Fruit fly (Drosophila melanogaster): ENCODE measurements around the gene CG7557.

The CG7557 gene

DNA sequence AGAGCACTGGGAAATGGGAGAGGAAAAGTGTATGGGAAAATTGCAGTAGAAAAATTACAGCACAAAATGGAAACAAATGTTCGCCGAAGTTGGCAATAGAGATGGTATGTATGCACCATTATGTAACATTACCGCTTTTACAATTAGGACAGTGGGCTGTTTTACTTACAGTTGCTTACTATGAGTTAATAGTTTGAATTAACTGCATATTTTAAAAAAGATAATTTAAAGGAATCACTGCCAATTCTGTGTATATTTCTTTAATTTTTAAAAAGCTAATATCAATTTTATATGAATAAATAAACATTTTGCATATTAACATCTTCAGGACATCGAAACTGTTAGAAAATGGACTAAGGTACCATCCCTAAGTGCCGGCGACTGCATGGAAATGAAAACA is 31.3 kb upstream of the CG7557 start:
- TF ChIP-seq svp (GFP tag), result peak; percentile 40
- no peak for TF ChIP-seq CG9139 (GFP tag; optimal IDR thresholded peaks at IDR 0.05)
- no peak for TF ChIP-seq Ets96B (tag; optimal IDR thresholded peaks at IDR 0.05)

DNA sequence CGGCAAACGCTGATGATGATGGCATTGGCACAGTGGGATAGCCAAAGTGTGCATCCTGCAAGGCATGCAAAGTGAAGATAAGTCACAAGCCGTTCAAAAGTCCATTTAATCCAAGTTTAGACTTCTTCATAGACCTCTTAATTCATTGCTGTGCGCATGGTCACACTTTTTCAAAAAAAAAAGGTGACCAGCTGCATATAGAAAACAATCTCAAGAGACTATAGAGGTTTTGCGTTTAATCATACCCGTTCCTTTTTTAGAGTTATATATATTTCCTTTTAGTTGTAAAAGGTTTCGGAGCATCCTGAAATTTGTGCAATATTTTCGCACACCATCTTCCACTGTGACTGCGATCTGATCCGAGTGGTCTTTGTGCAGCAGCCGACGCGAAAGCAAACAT is 30.5 kb upstream of the CG7557 start:
- TF ChIP-seq Eip93F (GFP tag; optimal IDR thresholded peaks at IDR 0.05), result no peak
- peak; percentile 64 for TF ChIP-seq lz (GFP tag; optimal IDR thresholded peaks at IDR 0.05)
- peak; percentile 40; the same call in 1 of the 2 replicates for TF ChIP-seq CG15336 (GFP tag; IDR thresholded peaks at IDR 0.05)
- TF ChIP-seq Sox14 (GFP tag; optimal IDR thresholded peaks at IDR 0.05), result peak; percentile 63
- peak; percentile 32 for TF ChIP-seq Sox102F (GFP tag; optimal IDR thresholded peaks at IDR 0.05)
- peak; percentile 26 for TF ChIP-seq net (GFP tag; optimal IDR thresholded peaks at IDR 0.05)
- TF ChIP-seq CG31627 (GFP tag; optimal IDR thresholded peaks at IDR 0.05), result peak; percentile 55
- TF ChIP-seq CG11294 (GFP tag; IDR thresholded peaks at IDR 0.05), result no peak; the same call in 1 of the 2 replicates
- TF ChIP-seq CG7368 (GFP tag; optimal IDR thresholded peaks at IDR 0.05), result no peak
- TF ChIP-seq Smox (GFP tag; optimal IDR thresholded peaks at IDR 0.05), result peak; percentile 44
- TF ChIP-seq Ets21C (GFP tag; optimal IDR thresholded peaks at IDR 0.05), result peak; percentile 34
- peak; percentile 29 for TF ChIP-seq CG34406 (GFP tag; optimal IDR thresholded peaks at IDR 0.05)
- TF ChIP-seq OdsH (GFP tag; optimal IDR thresholded peaks at IDR 0.05), result peak; percentile 46
- no peak for TF ChIP-seq CG6854 (GFP tag; optimal IDR thresholded peaks at IDR 0.05)
- TF ChIP-seq fkh (GFP tag; optimal IDR thresholded peaks at IDR 0.05), result no peak
- TF ChIP-seq CG16779 (tag; optimal IDR thresholded peaks at IDR 0.05), result no peak
- no peak for TF ChIP-seq Hr38 (GFP tag; optimal IDR thresholded peaks at IDR 0.05)
- TF ChIP-seq achi (GFP tag; optimal IDR thresholded peaks at IDR 0.05), result peak; percentile 51
- TF ChIP-seq CG3032 (tag; optimal IDR thresholded peaks at IDR 0.05), result no peak
- peak; percentile 46 for TF ChIP-seq cyc (GFP tag; optimal IDR thresholded peaks at IDR 0.05)
- peak; percentile 36 for TF ChIP-seq CG11762 (GFP tag; optimal IDR thresholded peaks at IDR 0.05; ENCODE audit: insufficient read depth)
- peak; percentile 73 for TF ChIP-seq svp (GFP tag)
- TF ChIP-seq CG10631 (GFP tag; optimal IDR thresholded peaks at IDR 0.05), result peak; percentile 67
- TF ChIP-seq Hr4 (GFP tag; optimal IDR thresholded peaks at IDR 0.05), result peak; percentile 77
- TF ChIP-seq CG6163 (GFP tag; IDR thresholded peaks at IDR 0.05), result no peak
- peak; percentile 52 for TF ChIP-seq Hr39 (GFP tag; optimal IDR thresholded peaks at IDR 0.05)
- no peak for TF ChIP-seq ss (GFP tag; optimal IDR thresholded peaks at IDR 0.05)
- no peak for TF ChIP-seq Lpt (GFP tag; optimal IDR thresholded peaks at IDR 0.05)
- peak; percentile 33 for TF ChIP-seq topi (GFP tag; optimal IDR thresholded peaks at IDR 0.05)
- TF ChIP-seq Ets96B (tag; optimal IDR thresholded peaks at IDR 0.05), result peak; percentile 53
- TF ChIP-seq CG1621 (tag; optimal IDR thresholded peaks at IDR 0.05), result no peak
- TF ChIP-seq CG4318 (GFP tag; optimal IDR thresholded peaks at IDR 0.05), result peak; percentile 43
- TF ChIP-seq CG11902 (GFP tag; optimal IDR thresholded peaks at IDR 0.05), result no peak
- peak; percentile 39 for TF ChIP-seq acj6 (GFP tag; optimal IDR thresholded peaks at IDR 0.05)
- TF ChIP-seq pdm3 (GFP tag; optimal IDR thresholded peaks at IDR 0.05), result peak; percentile 58
- peak; percentile 27 for TF ChIP-seq CG6276 (GFP tag; optimal IDR thresholded peaks at IDR 0.05)
- TF ChIP-seq vri (GFP tag; optimal IDR thresholded peaks at IDR 0.05), result peak; percentile 12
- TF ChIP-seq Gug (GFP tag; IDR thresholded peaks at IDR 0.05), result no peak
- peak; percentile 27 for TF ChIP-seq CG6792 (GFP tag; optimal IDR thresholded peaks at IDR 0.05)
- TF ChIP-seq CG32006 (GFP tag; optimal IDR thresholded peaks at IDR 0.05), result peak; percentile 74
- TF ChIP-seq CG9139 (GFP tag; optimal IDR thresholded peaks at IDR 0.05), result no peak
- TF ChIP-seq CG10669 (GFP tag; optimal IDR thresholded peaks at IDR 0.05), result no peak
- no peak for TF ChIP-seq CG8319 (GFP tag; optimal IDR thresholded peaks at IDR 0.05)
- TF ChIP-seq spab (GFP tag; optimal IDR thresholded peaks at IDR 0.05), result peak; percentile 2
- peak; percentile 64 for TF ChIP-seq CG8119 (GFP tag; IDR thresholded peaks at IDR 0.05)
- TF ChIP-seq Eip75B (GFP tag; optimal IDR thresholded peaks at IDR 0.05), result peak; percentile 43
- peak; percentile 23 for TF ChIP-seq CG3919 (GFP tag; optimal IDR thresholded peaks at IDR 0.05)
- peak in 1 of 2 experiments; percentile 61 for TF ChIP-seq salr (GFP tag; optimal IDR thresholded peaks at IDR 0.05)
- peak; percentile 1 for TF ChIP-seq CG6808 (GFP tag; optimal IDR thresholded peaks at IDR 0.05)
- TF ChIP-seq Met (GFP tag; optimal IDR thresholded peaks at IDR 0.05), result peak; percentile 49

Data from whole organism, prepupa.